Worm (Caenorhabditis elegans) whole organism, L2 larva: ENCODE measurements around the gene str-121.

Experiments
- aly-2 ChIP-seq: fragments of 150-350 bp; optimal IDR thresholded peaks from 2 replicates; lab custom pipeline; 2014; ENCODE audit warnings: missing biosample characterization, missing genetic modification characterization
- lin-39 ChIP-seq: fragments of 150-350 bp; optimal IDR thresholded peaks from 2 replicates; lab custom pipeline; 2014; ENCODE audit warnings: missing biosample characterization, missing genetic modification reagents, missing genetic modification characterization
- lsy-2 ChIP-seq, 2 experiments: fragments of 150-350 bp in 1 of 2; sonication (generic microtip) in 1 of 2; optimal IDR thresholded peaks; 2 replicates each; lab custom pipeline; 2014 to 2017; ENCODE audit warnings: missing biosample characterization in 2 of 2, missing genetic modification characterization in 2 of 2
- mab-5 ChIP-seq: fragments of 150-350 bp; optimal IDR thresholded peaks from 2 replicates; lab custom pipeline; 2014; ENCODE audit warnings: missing biosample characterization, missing genetic modification characterization
- nhr-21 ChIP-seq: fragments of 150-350 bp; optimal IDR thresholded peaks from 2 replicates; lab custom pipeline; 2014; ENCODE audit warnings: missing biosample characterization, missing genetic modification characterization
- nhr-25 ChIP-seq: fragments of 150-350 bp; sonication (generic microtip); optimal IDR thresholded peaks from 3 replicates; lab custom pipeline; 2014; ENCODE audit warnings: missing biosample characterization, missing genetic modification characterization
- ztf-11 ChIP-seq: sonication (generic microtip); optimal IDR thresholded peaks from 2 replicates; lab custom pipeline; 2017; ENCODE audit warnings: missing biosample characterization, missing genetic modification characterization

ce11 chrV:246097-246496 lies 8.4 kb downstream of the str-121 start, which contains the start of gene kin-34:
- TF ChIP-seq lin-39 (tag; lab: Kevin White, UChicago) = no peak
- TF ChIP-seq lsy-2 (tag; optimal IDR thresholded peaks at IDR 0.05; lab: Kevin White, UChicago) = no peak
- TF ChIP-seq nhr-21 (tag; lab: Kevin White, UChicago) = no peak
- TF ChIP-seq ztf-11 = no peak
- no peak for TF ChIP-seq mab-5 (tag; lab: Kevin White, UChicago)
- no peak for TF ChIP-seq nhr-25 (tag; lab: Kevin White, UChicago)
- no peak for TF ChIP-seq aly-2 (tag; lab: Kevin White, UChicago)
